Worm (Caenorhabditis elegans): ENCODE data around the gene spe-39.

ce11 chrV:6780676-6781075 is 4.6 kb upstream of the spe-39 start:
- TF ChIP-seq F13C5.2 (tag; optimal IDR thresholded peaks at IDR 0.05) (no peak), ama-1 (optimal IDR thresholded peaks at IDR 0.05) (no peak), flt-1 (GFP tag; IDR thresholded peaks at IDR 0.05) (no peak), hmbx-1 (tag; optimal IDR thresholded peaks at IDR 0.05) (no peak), sea-1 (GFP tag; conservative IDR thresholded peaks at IDR 0.05) (no peak)

Measured in whole organism, early embryonic.